Fruit fly (Drosophila melanogaster): ENCODE measurements around the gene GstD1.

dm6 chr3R:12369793-12370642 lies 950 bp upstream of the GstD1 start:
- TF ChIP-seq pad (GFP tag; optimal IDR thresholded peaks at IDR 0.05): no peak
- no peak for TF ChIP-seq CG12768 (GFP tag; optimal IDR thresholded peaks at IDR 0.05)
- TF ChIP-seq cnc (optimal IDR thresholded peaks at IDR 0.05): peak; percentile 91 to 97
- TF ChIP-seq tj (GFP tag; optimal IDR thresholded peaks at IDR 0.05): no peak
- peak; percentile 90 for TF ChIP-seq kay (GFP tag; ENCODE audit: borderline replicate concordance)
- TF ChIP-seq toe (GFP tag; optimal IDR thresholded peaks at IDR 0.05): no peak
- no peak for TF ChIP-seq Crg-1 (GFP tag; optimal IDR thresholded peaks at IDR 0.05)
- TF ChIP-seq Hr96 (GFP tag; optimal IDR thresholded peaks at IDR 0.05): no peak
- no peak for TF ChIP-seq CG33017 (tag; optimal IDR thresholded peaks at IDR 0.05)
- peak; percentile 12 for TF ChIP-seq CG14711 (tag; optimal IDR thresholded peaks at IDR 0.05)
- no peak for TF ChIP-seq ovo (GFP tag; optimal IDR thresholded peaks at IDR 0.05)
- peak; percentile 8 for TF ChIP-seq CG5204 (GFP tag; optimal IDR thresholded peaks at IDR 0.05)
- TF ChIP-seq Mnt (GFP tag; optimal IDR thresholded peaks at IDR 0.05): no peak
- no peak for TF ChIP-seq CG1620 (GFP tag; optimal IDR thresholded peaks at IDR 0.05)
